Worm (Caenorhabditis elegans) whole organism, L1 larva: ENCODE measurements around the gene valv-1.

Experiments used
- C04F5.9 ChIP-seq: sonication (generic microtip); optimal IDR thresholded peaks from 2 replicates; lab custom pipeline; 2016; ENCODE audit warnings: missing genetic modification characterization, missing compliant biosample characterization
- C34B4.2 ChIP-seq: sonication (generic microtip); optimal IDR thresholded peaks from 2 replicates; lab custom pipeline; 2017; ENCODE audit warnings: mild to moderate bottlenecking, missing genetic modification characterization, missing compliant biosample characterization
- F16B12.6 ChIP-seq: fragments of 150-350 bp; optimal IDR thresholded peaks from 2 replicates; lab custom pipeline; 2014; ENCODE audit warnings: missing biosample characterization, missing genetic modification characterization
- Y116A8C.19 ChIP-seq: sonication (generic microtip); optimal IDR thresholded peaks from 2 replicates; lab custom pipeline; 2016; ENCODE audit warnings: missing compliant biosample characterization, missing genetic modification characterization, borderline replicate concordance
- alr-1 ChIP-seq: fragments of 200-800 bp; sonication (Bioruptor generic); optimal IDR thresholded peaks from 2 replicates; lab custom pipeline; 2018; ENCODE audit warnings: borderline replicate concordance, mild to moderate bottlenecking, missing genetic modification characterization, missing compliant biosample characterization
- aly-2 ChIP-seq: fragments of 150-350 bp; optimal IDR thresholded peaks from 2 replicates; lab custom pipeline; 2014; ENCODE audit warnings: missing biosample characterization, missing genetic modification characterization
- ama-1 ChIP-seq: fragments of 150-350 bp; optimal IDR thresholded peaks from 2 replicates; lab custom pipeline; 2014
- ceh-8 ChIP-seq: fragments of 200-800 bp; sonication (Bioruptor generic); optimal IDR thresholded peaks from 2 replicates; lab custom pipeline; 2018; ENCODE audit warnings: mild to moderate bottlenecking, missing genetic modification characterization, moderate library complexity, missing compliant biosample characterization
- dsc-1 ChIP-seq: sonication (generic microtip); optimal IDR thresholded peaks from 2 replicates; lab custom pipeline; 2016; ENCODE audit warnings: mild to moderate bottlenecking, missing genetic modification characterization, missing compliant biosample characterization
- efl-1 ChIP-seq, 4 experiments: fragments of 150-350 bp; optimal IDR thresholded peaks in 3 of 4; peaks in 1 of 4; 1 replicate in 1 of 4; 2 replicates in 3 of 4; lab custom pipeline; 2014; ENCODE audit warnings: missing biosample characterization in 2 of 4, missing genetic modification characterization in 2 of 4, missing genetic modification reagents in 2 of 4
- efl-3 ChIP-seq: fragments of 200-800 bp; sonication (Bioruptor generic); optimal IDR thresholded peaks from 2 replicates; lab custom pipeline; 2018; ENCODE audit warnings: mild to moderate bottlenecking, missing genetic modification characterization, missing compliant biosample characterization
- egl-13 ChIP-seq: sonication (generic microtip); optimal IDR thresholded peaks from 2 replicates; lab custom pipeline; 2016; ENCODE audit warnings: missing genotype, missing genetic modification reagents, missing genetic modification characterization, missing compliant biosample characterization
- egl-27 ChIP-seq, 2 experiments: fragments of 150-350 bp in 1 of 2; sonication (generic microtip); optimal IDR thresholded peaks; 3 replicates each; lab custom pipeline; 2017 to 2018; ENCODE audit warnings: missing biosample characterization in 2 of 2, missing genetic modification characterization in 2 of 2, missing genetic modification reagents in 2 of 2
- elt-3 ChIP-seq, 6 experiments: fragments of 150-350 bp in 1 of 6; sonication (generic microtip); optimal IDR thresholded peaks; 2 replicates each; lab custom pipeline; 2017 to 2018; ENCODE audit warnings: missing biosample characterization in 6 of 6, missing genetic modification characterization in 6 of 6, inconsistent platforms in 1 of 6
- fkh-4 ChIP-seq: sonication (generic microtip); optimal IDR thresholded peaks from 2 replicates; lab custom pipeline; 2016; ENCODE audit warnings: missing compliant biosample characterization, missing genetic modification characterization, borderline replicate concordance
- fkh-8 ChIP-seq: sonication (generic microtip); optimal IDR thresholded peaks from 2 replicates; lab custom pipeline; 2016; ENCODE audit warnings: mild to moderate bottlenecking, missing genetic modification characterization, missing compliant biosample characterization
- grh-1 ChIP-seq: fragments of 200-800 bp; sonication (Bioruptor generic); IDR thresholded peaks from 2 replicates; pipeline ENCODE4 v1.3.6; 2022; ENCODE audit warnings: missing genetic modification reagents, missing genetic modification characterization, missing compliant biosample characterization
- hlh-17 ChIP-seq: fragments of 200-800 bp; sonication (Bioruptor generic); optimal IDR thresholded peaks from 2 replicates; lab custom pipeline; 2018; ENCODE audit warnings: missing genetic modification characterization, mild to moderate bottlenecking, missing compliant biosample characterization, moderate library complexity, borderline replicate concordance
- hpl-2 ChIP-seq: fragments of 150-350 bp; optimal IDR thresholded peaks from 2 replicates; lab custom pipeline; 2014; ENCODE audit warnings: missing biosample characterization, missing genetic modification reagents, missing genetic modification characterization
- irx-1 ChIP-seq: sonication (generic microtip); optimal IDR thresholded peaks from 2 replicates; lab custom pipeline; 2016; ENCODE audit warnings: missing genetic modification characterization, missing compliant biosample characterization
- lin-13 ChIP-seq: fragments of 150-350 bp; optimal IDR thresholded peaks from 2 replicates; lab custom pipeline; 2014; ENCODE audit warnings: missing biosample characterization, missing genetic modification reagents, missing genetic modification characterization
- lin-14 ChIP-seq: fragments of 200-800 bp; sonication (Bioruptor generic); optimal IDR thresholded peaks from 2 replicates; lab custom pipeline; 2018; ENCODE audit warnings: mild to moderate bottlenecking, missing genetic modification characterization, moderate library complexity, missing compliant biosample characterization
- lin-35 ChIP-seq, 2 experiments: fragments of 150-350 bp; optimal IDR thresholded peaks; 2 replicates each; lab custom pipeline; 2014; ENCODE audit warnings: missing biosample characterization in 2 of 2, missing genetic modification characterization in 2 of 2, missing genetic modification reagents in 2 of 2
- lin-39 ChIP-seq: fragments of 150-350 bp; optimal IDR thresholded peaks from 2 replicates; lab custom pipeline; 2014; ENCODE audit warnings: missing biosample characterization, missing genetic modification reagents, missing genetic modification characterization
- lir-3 ChIP-seq: sonication (generic microtip); optimal IDR thresholded peaks from 2 replicates; lab custom pipeline; 2016; ENCODE audit warnings: mild to moderate bottlenecking, missing genetic modification characterization, moderate library complexity, missing compliant biosample characterization; ENCODE audit not compliant: poor library complexity
- lsy-2 ChIP-seq, 2 experiments: fragments of 150-350 bp; optimal IDR thresholded peaks; 2 replicates each; lab custom pipeline; 2014; ENCODE audit warnings: missing biosample characterization in 2 of 2, missing genetic modification characterization in 2 of 2
- mab-9 ChIP-seq: fragments of 200-800 bp; sonication (Bioruptor generic); IDR thresholded peaks from 2 replicates; pipeline ENCODE4 v1.3.6; 2022; ENCODE audit warnings: missing genetic modification reagents, missing genetic modification characterization, missing compliant biosample characterization
- mdl-1 ChIP-seq, 2 experiments: fragments of 150-350 bp; optimal IDR thresholded peaks; 2 replicates each; lab custom pipeline; 2014 to 2017; ENCODE audit warnings: missing biosample characterization in 2 of 2, missing genetic modification characterization in 2 of 2, inconsistent platforms in 1 of 2
- nhr-11 ChIP-seq: fragments of 150-350 bp; optimal IDR thresholded peaks from 2 replicates; lab custom pipeline; 2014; ENCODE audit warnings: missing biosample characterization, missing genetic modification characterization
- nhr-19 ChIP-seq: fragments of 200-800 bp; sonication (Bioruptor generic); conservative IDR thresholded peaks from 2 replicates; pipeline ENCODE4 v1.3.6; 2022; ENCODE audit warnings: missing genetic modification characterization, missing compliant biosample characterization
- nhr-20 ChIP-seq: sonication (generic microtip); optimal IDR thresholded peaks from 2 replicates; lab custom pipeline; 2016; ENCODE audit warnings: mild to moderate bottlenecking, missing genetic modification characterization, missing compliant biosample characterization
- nhr-47 ChIP-seq: sonication (generic microtip); optimal IDR thresholded peaks from 2 replicates; lab custom pipeline; 2016; ENCODE audit warnings: mild to moderate bottlenecking, missing genetic modification characterization, moderate library complexity, missing compliant biosample characterization
- nhr-71 ChIP-seq: sonication (generic microtip); optimal IDR thresholded peaks from 2 replicates; lab custom pipeline; 2016; ENCODE audit warnings: mild to moderate bottlenecking, missing genetic modification characterization, moderate library complexity, missing compliant biosample characterization
- nhr-85 ChIP-seq: sonication (generic microtip); peaks from one replicate; lab custom pipeline; 2016; ENCODE audit warnings: missing genetic modification characterization, inconsistent platforms, missing compliant biosample characterization
- nhr-90 ChIP-seq: sonication (generic microtip); optimal IDR thresholded peaks from 2 replicates; lab custom pipeline; 2016; ENCODE audit warnings: mild to moderate bottlenecking, missing genetic modification characterization, missing compliant biosample characterization; ENCODE audit not compliant: poor library complexity
- pax-3 ChIP-seq: fragments of 200-800 bp; sonication (Bioruptor generic); optimal IDR thresholded peaks from 2 replicates; lab custom pipeline; 2018; ENCODE audit warnings: mild to moderate bottlenecking, missing genetic modification characterization, moderate library complexity, missing compliant biosample characterization
- rnt-1 ChIP-seq: sonication (generic microtip); optimal IDR thresholded peaks from 2 replicates; lab custom pipeline; 2016; ENCODE audit warnings: mild to moderate bottlenecking, missing genetic modification characterization, moderate library complexity, missing compliant biosample characterization
- snpc-4 ChIP-seq: fragments of 150-350 bp; optimal IDR thresholded peaks from 2 replicates; lab custom pipeline; 2014; ENCODE audit warnings: missing biosample characterization, missing genetic modification characterization
- snu-23 ChIP-seq: sonication (generic microtip); optimal IDR thresholded peaks from 2 replicates; lab custom pipeline; 2016; ENCODE audit warnings: missing genetic modification characterization, missing compliant biosample characterization
- sox-4 ChIP-seq: sonication (generic microtip); optimal IDR thresholded peaks from 2 replicates; lab custom pipeline; 2016; ENCODE audit warnings: missing genetic modification characterization, missing compliant biosample characterization
- sptf-1 ChIP-seq: fragments of 150-350 bp; optimal IDR thresholded peaks from 2 replicates; lab custom pipeline; 2014; ENCODE audit warnings: missing biosample characterization, missing genetic modification characterization
- sup-37 ChIP-seq: fragments of 200-800 bp; sonication (Bioruptor generic); optimal IDR thresholded peaks from 2 replicates; lab custom pipeline; 2018; ENCODE audit warnings: mild to moderate bottlenecking, missing genetic modification characterization, missing compliant biosample characterization
- swsn-7 ChIP-seq: sonication (generic microtip); optimal IDR thresholded peaks from 2 replicates; lab custom pipeline; 2016; ENCODE audit warnings: missing genetic modification characterization, missing compliant biosample characterization
- tbx-2 ChIP-seq: sonication (generic microtip); optimal IDR thresholded peaks from 2 replicates; lab custom pipeline; 2016; ENCODE audit warnings: missing genetic modification characterization, missing compliant biosample characterization
- tlp-1 ChIP-seq: fragments of 150-350 bp; optimal IDR thresholded peaks from 2 replicates; lab custom pipeline; 2014; ENCODE audit warnings: missing biosample characterization, missing genetic modification characterization
- unc-130 ChIP-seq: fragments of 150-350 bp; optimal IDR thresholded peaks from 2 replicates; lab custom pipeline; 2017; ENCODE audit warnings: missing biosample characterization, missing genetic modification characterization, inconsistent platforms
- unc-86 ChIP-seq: sonication (generic microtip); optimal IDR thresholded peaks from 2 replicates; lab custom pipeline; 2016; ENCODE audit warnings: missing genetic modification characterization, missing compliant biosample characterization
- vab-15 ChIP-seq: sonication (generic microtip); optimal IDR thresholded peaks from 2 replicates; lab custom pipeline; 2017; ENCODE audit warnings: missing genotype, mild to moderate bottlenecking, missing genetic modification characterization, missing compliant biosample characterization
- zag-1 ChIP-seq: fragments of 150-350 bp; optimal IDR thresholded peaks from 2 replicates; lab custom pipeline; 2014; ENCODE audit warnings: missing biosample characterization, missing genetic modification characterization
- zip-4 ChIP-seq: fragments of 200-800 bp; sonication (Bioruptor generic); optimal IDR thresholded peaks from 2 replicates; lab custom pipeline; 2018; ENCODE audit warnings: mild to moderate bottlenecking, missing genetic modification characterization, moderate library complexity, missing compliant biosample characterization

Gene valv-1

DNA sequence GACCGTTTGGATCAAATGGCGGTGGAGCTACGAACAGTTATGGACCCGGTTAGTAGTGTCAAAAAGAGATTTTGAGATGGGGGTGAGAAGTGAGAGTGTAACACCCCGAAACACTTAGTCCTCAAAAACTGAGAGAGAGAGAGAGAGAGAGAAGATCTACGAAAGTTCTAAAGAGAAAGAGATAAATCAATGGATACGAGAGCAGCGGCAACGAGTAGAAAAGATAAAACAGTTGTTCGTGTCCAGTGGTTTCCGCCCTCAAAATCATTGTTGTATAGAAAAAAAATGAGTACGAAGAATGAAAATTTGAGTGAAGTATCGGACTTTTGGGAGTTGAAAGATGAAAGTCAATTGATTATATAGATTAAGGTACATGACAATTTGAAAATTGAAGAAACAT is 16.1 kb downstream of the valv-1 start:
- TF ChIP-seq mdl-1 (tag; optimal IDR thresholded peaks at IDR 0.05; lab: Kevin White, UChicago) = no peak
- no peak for TF ChIP-seq egl-13 (tag; lab: Kevin White, UChicago)
- TF ChIP-seq ceh-8 (GFP tag; lab: Kevin White, UChicago) = no peak
- peak; percentile 78 for TF ChIP-seq lin-14 (GFP tag; lab: Kevin White, UChicago)
- TF ChIP-seq lin-39 (tag; lab: Kevin White, UChicago) = peak; percentile 44
- no peak for TF ChIP-seq lin-13 (GFP tag; lab: Kevin White, UChicago)
- no peak for TF ChIP-seq C04F5.9
- peak; percentile 37 for TF ChIP-seq unc-130
- peak; percentile 54 for TF ChIP-seq nhr-71
- TF ChIP-seq nhr-85 = no peak
- no peak for TF ChIP-seq aly-2 (tag; lab: Kevin White, UChicago)
- peak in 1 of 2 experiments; percentile 39 for TF ChIP-seq lsy-2 (tag; optimal IDR thresholded peaks at IDR 0.05; lab: Kevin White, UChicago)
- no peak for TF ChIP-seq grh-1 (GFP tag; lab: Robert Waterston, UW)
- peak; percentile 82 for TF ChIP-seq rnt-1 (tag; lab: Kevin White, UChicago)
- TF ChIP-seq nhr-19 (GFP tag; lab: Robert Waterston, UW) = peak; percentile 17; the same call in 1 of the 2 replicates

DNA sequence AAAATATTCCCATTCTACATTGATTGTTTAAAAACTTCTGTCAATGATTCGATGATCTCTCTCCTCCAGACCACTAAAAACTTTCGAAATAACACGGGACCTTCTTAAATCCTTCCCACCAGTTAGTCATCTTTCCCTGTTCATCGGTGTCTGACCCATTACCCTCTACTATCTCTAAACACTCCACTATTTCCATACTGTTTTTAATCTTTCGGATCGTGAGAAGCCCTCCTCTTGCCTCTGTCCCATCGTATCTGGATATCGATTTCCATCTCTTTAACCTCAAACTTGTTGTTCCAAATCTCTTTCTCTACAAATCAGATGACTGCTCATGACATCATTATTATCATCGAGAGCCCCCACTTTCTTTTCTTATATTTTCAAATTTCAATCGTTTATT is 16.8 kb downstream of the valv-1 start:
- TF ChIP-seq ama-1 = no peak
- no peak for TF ChIP-seq efl-1 (optimal IDR thresholded peaks at IDR 0.05; lab: Kevin White, UChicago)
- peak in 1 of 2 experiments; percentile 79 for TF ChIP-seq efl-1 (GFP tag; optimal IDR thresholded peaks at IDR 0.05 in 1 of 2; lab: Kevin White, UChicago)
- no peak for TF ChIP-seq snpc-4
- TF ChIP-seq unc-86 (tag; lab: Kevin White, UChicago) = no peak
- peak; percentile 55 for TF ChIP-seq rnt-1 (tag; lab: Kevin White, UChicago)
- TF ChIP-seq nhr-19 (GFP tag; lab: Robert Waterston, UW) = no peak
- TF ChIP-seq pax-3 (tag; lab: Kevin White, UChicago) = no peak
- no peak for TF ChIP-seq sup-37 (GFP tag; lab: Kevin White, UChicago)
- TF ChIP-seq swsn-7 (tag; lab: Kevin White, UChicago) = no peak
- peak; percentile 1 for TF ChIP-seq dsc-1
- no peak for TF ChIP-seq zip-4 (GFP tag; lab: Kevin White, UChicago)
- no peak for TF ChIP-seq nhr-11 (tag; lab: Kevin White, UChicago)
- TF ChIP-seq snu-23 (GFP tag; lab: Kevin White, UChicago) = no peak
- no peak for TF ChIP-seq lir-3 (tag; lab: Kevin White, UChicago)
- TF ChIP-seq lin-35 (GFP tag; optimal IDR thresholded peaks at IDR 0.05; lab: Kevin White, UChicago) = no peak
- TF ChIP-seq egl-13 (tag; lab: Kevin White, UChicago) = no peak
- no peak for TF ChIP-seq lin-14 (GFP tag; lab: Kevin White, UChicago)
- TF ChIP-seq C34B4.2 (tag; lab: Kevin White, UChicago) = no peak
- TF ChIP-seq hlh-17 (GFP tag; lab: Kevin White, UChicago) = no peak
- no peak for TF ChIP-seq fkh-8 (tag; lab: Kevin White, UChicago)
- no peak for TF ChIP-seq nhr-20 (tag; lab: Kevin White, UChicago)
- no peak for TF ChIP-seq nhr-47
- TF ChIP-seq Y116A8C.19 (tag; lab: Kevin White, UChicago) = no peak
- no peak for TF ChIP-seq elt-3 (tag; optimal IDR thresholded peaks at IDR 0.05; lab: Kevin White, UChicago)
- TF ChIP-seq tlp-1 = no peak
- TF ChIP-seq vab-15 (tag; lab: Kevin White, UChicago) = no peak
- no peak for TF ChIP-seq sptf-1 (tag; lab: Kevin White, UChicago)
- no peak for TF ChIP-seq hpl-2 (GFP tag; lab: Kevin White, UChicago)
- no peak for TF ChIP-seq nhr-90
- no peak for TF ChIP-seq zag-1 (tag; lab: Kevin White, UChicago)
- TF ChIP-seq fkh-4 (tag; lab: Kevin White, UChicago) = no peak
- TF ChIP-seq unc-130 = peak; percentile 10
- TF ChIP-seq irx-1 = no peak
- no peak for TF ChIP-seq alr-1 (tag; lab: Kevin White, UChicago)
- TF ChIP-seq tbx-2 (tag; lab: Kevin White, UChicago) = no peak
- no peak for TF ChIP-seq efl-3 (GFP tag; lab: Kevin White, UChicago)
- TF ChIP-seq mab-9 (GFP tag; lab: Robert Waterston, UW) = no peak
- TF ChIP-seq F16B12.6 = no peak
- no peak for TF ChIP-seq sox-4 (tag; lab: Kevin White, UChicago)
- TF ChIP-seq lsy-2 (tag; optimal IDR thresholded peaks at IDR 0.05; lab: Kevin White, UChicago) = peak; percentile 6 to 33
- TF ChIP-seq egl-27 (tag; optimal IDR thresholded peaks at IDR 0.05; lab: Kevin White, UChicago) = no peak
- TF ChIP-seq, all 84 proteins: peak for 5
